Worm (Caenorhabditis elegans) whole organism, L2 larva: ENCODE results near the gene ZK697.8.

ENCODE experiments used
- C34F6.9 ChIP-seq: fragments of 150-350 bp; optimal IDR thresholded peaks from 2 replicates; lab custom pipeline; 2014; ENCODE audit warnings: missing biosample characterization, missing genetic modification characterization
- F13H6.1 ChIP-seq: sonication (generic microtip); optimal IDR thresholded peaks from 2 replicates; lab custom pipeline; 2016; ENCODE audit warnings: missing genetic modification characterization, missing compliant biosample characterization
- Y55F3AM.14 ChIP-seq: fragments of 200-800 bp; sonication (Bioruptor generic); optimal IDR thresholded peaks from 2 replicates; lab custom pipeline; 2018; ENCODE audit warnings: mild to moderate bottlenecking, missing genetic modification characterization, missing compliant biosample characterization
- alr-1 ChIP-seq: fragments of 150-350 bp; optimal IDR thresholded peaks from 2 replicates; lab custom pipeline; 2014; ENCODE audit warnings: missing biosample characterization, missing genetic modification characterization
- aly-2 ChIP-seq: fragments of 150-350 bp; optimal IDR thresholded peaks from 2 replicates; lab custom pipeline; 2014; ENCODE audit warnings: missing biosample characterization, missing genetic modification characterization
- blmp-1 ChIP-seq: sonication (generic microtip); optimal IDR thresholded peaks from 2 replicates; lab custom pipeline; 2017; ENCODE audit warnings: missing genetic modification characterization, mild to moderate bottlenecking, missing compliant biosample characterization, antibody characterized with exemption, moderate library complexity; ENCODE audit not compliant: insufficient read depth
- ceh-16 ChIP-seq: fragments of 150-350 bp; optimal IDR thresholded peaks from 2 replicates; lab custom pipeline; 2014; ENCODE audit warnings: missing biosample characterization, missing genetic modification characterization
- ceh-82 ChIP-seq: fragments of 150-350 bp; optimal IDR thresholded peaks from 2 replicates; lab custom pipeline; 2014; ENCODE audit warnings: missing biosample characterization, missing genetic modification characterization
- crh-2 ChIP-seq: sonication (generic microtip); optimal IDR thresholded peaks from 2 replicates; lab custom pipeline; 2017; ENCODE audit warnings: missing biosample characterization, missing genetic modification characterization
- dmd-4 ChIP-seq: sonication (generic microtip); optimal IDR thresholded peaks from 2 replicates; lab custom pipeline; 2017; ENCODE audit warnings: missing biosample characterization, missing genetic modification characterization
- egl-27 ChIP-seq: sonication (generic microtip); optimal IDR thresholded peaks from 3 replicates; lab custom pipeline; 2017; ENCODE audit warnings: missing biosample characterization, missing genetic modification reagents, missing genetic modification characterization
- elt-1 ChIP-seq: fragments of 150-350 bp; optimal IDR thresholded peaks from 2 replicates; lab custom pipeline; 2014; ENCODE audit warnings: missing biosample characterization, missing genetic modification characterization
- elt-3 ChIP-seq: sonication (generic microtip); optimal IDR thresholded peaks from 2 replicates; lab custom pipeline; 2017; ENCODE audit warnings: missing biosample characterization, missing genetic modification characterization
- fos-1 ChIP-seq: fragments of 150-350 bp; optimal IDR thresholded peaks from 2 replicates; lab custom pipeline; 2014; ENCODE audit warnings: missing biosample characterization, missing genetic modification characterization
- gmeb-1 ChIP-seq: fragments of 150-350 bp; optimal IDR thresholded peaks from 2 replicates; lab custom pipeline; 2014; ENCODE audit warnings: missing biosample characterization, missing genetic modification characterization
- lin-11 ChIP-seq: fragments of 150-350 bp; sonication (generic microtip); optimal IDR thresholded peaks from 2 replicates; lab custom pipeline; 2014; ENCODE audit warnings: missing biosample characterization, missing genetic modification characterization, inconsistent platforms, mixed read lengths
- lin-13 ChIP-seq: fragments of 150-350 bp; optimal IDR thresholded peaks from 2 replicates; lab custom pipeline; 2014; ENCODE audit warnings: missing biosample characterization, missing genetic modification reagents, missing genetic modification characterization
- lin-39 ChIP-seq: fragments of 150-350 bp; optimal IDR thresholded peaks from 2 replicates; lab custom pipeline; 2014; ENCODE audit warnings: missing biosample characterization, missing genetic modification reagents, missing genetic modification characterization
- lsy-2 ChIP-seq, 2 experiments: fragments of 150-350 bp in 1 of 2; sonication (generic microtip) in 1 of 2; optimal IDR thresholded peaks; 2 replicates each; lab custom pipeline; 2014 to 2017; ENCODE audit warnings: missing biosample characterization in 2 of 2, missing genetic modification characterization in 2 of 2
- mab-5 ChIP-seq: fragments of 150-350 bp; optimal IDR thresholded peaks from 2 replicates; lab custom pipeline; 2014; ENCODE audit warnings: missing biosample characterization, missing genetic modification characterization
- mdl-1 ChIP-seq, 2 experiments: fragments of 150-350 bp in 1 of 2; sonication (generic microtip) in 1 of 2; optimal IDR thresholded peaks; 2 replicates each; lab custom pipeline; 2017; ENCODE audit warnings: missing biosample characterization in 2 of 2, missing genetic modification characterization in 2 of 2
- nhr-10 ChIP-seq: sonication (generic microtip); optimal IDR thresholded peaks from 2 replicates; lab custom pipeline; 2017; ENCODE audit warnings: missing biosample characterization, missing genetic modification characterization
- nhr-11 ChIP-seq: fragments of 150-350 bp; optimal IDR thresholded peaks from 2 replicates; lab custom pipeline; 2014; ENCODE audit warnings: missing biosample characterization, missing genetic modification characterization
- nhr-12 ChIP-seq: fragments of 150-350 bp; optimal IDR thresholded peaks from 2 replicates; lab custom pipeline; 2014; ENCODE audit warnings: missing biosample characterization, missing genetic modification characterization
- nhr-129 ChIP-seq: fragments of 150-350 bp; optimal IDR thresholded peaks from 2 replicates; lab custom pipeline; 2014; ENCODE audit warnings: missing biosample characterization, missing genetic modification characterization
- nhr-21 ChIP-seq: fragments of 150-350 bp; optimal IDR thresholded peaks from 2 replicates; lab custom pipeline; 2014; ENCODE audit warnings: missing biosample characterization, missing genetic modification characterization
- nhr-23 ChIP-seq: fragments of 150-350 bp; optimal IDR thresholded peaks from 2 replicates; lab custom pipeline; 2014; ENCODE audit warnings: missing biosample characterization, missing genetic modification reagents, missing genetic modification characterization
- nhr-237 ChIP-seq: fragments of 150-350 bp; optimal IDR thresholded peaks from 2 replicates; lab custom pipeline; 2014; ENCODE audit warnings: missing biosample characterization, missing genetic modification characterization
- nhr-25 ChIP-seq: fragments of 150-350 bp; sonication (generic microtip); optimal IDR thresholded peaks from 3 replicates; lab custom pipeline; 2014; ENCODE audit warnings: missing biosample characterization, missing genetic modification characterization
- nhr-6 ChIP-seq: fragments of 150-350 bp; optimal IDR thresholded peaks from 2 replicates; lab custom pipeline; 2014; ENCODE audit warnings: missing biosample characterization, missing genetic modification characterization
- nhr-77 ChIP-seq: fragments of 150-350 bp; optimal IDR thresholded peaks from 2 replicates; lab custom pipeline; 2014; ENCODE audit warnings: missing biosample characterization, missing genetic modification characterization
- sem-4 ChIP-seq: fragments of 150-350 bp; optimal IDR thresholded peaks from 2 replicates; lab custom pipeline; 2014; ENCODE audit warnings: missing biosample characterization, missing genetic modification reagents, missing genetic modification characterization
- skn-1 ChIP-seq: sonication (generic microtip); optimal IDR thresholded peaks from 2 replicates; lab custom pipeline; 2017; ENCODE audit warnings: missing biosample characterization, missing genetic modification characterization
- sma-3 ChIP-seq: sonication (generic microtip); optimal IDR thresholded peaks from 2 replicates; lab custom pipeline; 2016; ENCODE audit warnings: missing genetic modification reagents, missing genetic modification characterization, missing compliant biosample characterization
- sma-9 ChIP-seq, 2 experiments: fragments of 150-350 bp in 1 of 2; sonication (generic microtip) in 1 of 2; optimal IDR thresholded peaks; 2 replicates each; lab custom pipeline; 2014 to 2016; ENCODE audit warnings: missing genetic modification characterization in 2 of 2, mild to moderate bottlenecking in 1 of 2, missing biosample characterization in 1 of 2, missing compliant biosample characterization in 1 of 2, missing genetic modification reagents in 1 of 2, moderate library complexity in 1 of 2
- snpc-4 ChIP-seq: fragments of 150-350 bp; optimal IDR thresholded peaks from 2 replicates; lab custom pipeline; 2014; ENCODE audit warnings: missing biosample characterization, missing genetic modification characterization
- unc-55 ChIP-seq: fragments of 150-350 bp; sonication (generic microtip); optimal IDR thresholded peaks from 3 replicates; lab custom pipeline; 2014; ENCODE audit warnings: missing biosample characterization, missing genetic modification reagents, missing genetic modification characterization
- zag-1 ChIP-seq: fragments of 150-350 bp; optimal IDR thresholded peaks from 2 replicates; lab custom pipeline; 2014; ENCODE audit warnings: missing biosample characterization, missing genetic modification characterization
- ztf-1 ChIP-seq: fragments of 200-800 bp; sonication (Bioruptor generic); conservative IDR thresholded peaks from 2 replicates; pipeline ENCODE4 v1.3.6; 2022; ENCODE audit warnings: missing genetic modification characterization, missing compliant biosample characterization
- ztf-4 ChIP-seq: fragments of 150-350 bp; optimal IDR thresholded peaks from 2 replicates; lab custom pipeline; 2014; ENCODE audit warnings: missing biosample characterization, missing genetic modification characterization

The ZK697.8 gene

ce11 chrV:1752496-1752895, 3.5 kb upstream of the ZK697.8 start, which contains the start of gene ZK697.1:
Gene ZK697.1 (plus strand): TSS chrV:1752796.
- TF ChIP-seq nhr-10 (no peak), elt-3 (no peak), lin-13 (GFP tag; lab: Kevin White, UChicago) (no peak), mab-5 (tag; lab: Kevin White, UChicago) (no peak), nhr-12 (tag; lab: Kevin White, UChicago) (no peak)

DNA sequence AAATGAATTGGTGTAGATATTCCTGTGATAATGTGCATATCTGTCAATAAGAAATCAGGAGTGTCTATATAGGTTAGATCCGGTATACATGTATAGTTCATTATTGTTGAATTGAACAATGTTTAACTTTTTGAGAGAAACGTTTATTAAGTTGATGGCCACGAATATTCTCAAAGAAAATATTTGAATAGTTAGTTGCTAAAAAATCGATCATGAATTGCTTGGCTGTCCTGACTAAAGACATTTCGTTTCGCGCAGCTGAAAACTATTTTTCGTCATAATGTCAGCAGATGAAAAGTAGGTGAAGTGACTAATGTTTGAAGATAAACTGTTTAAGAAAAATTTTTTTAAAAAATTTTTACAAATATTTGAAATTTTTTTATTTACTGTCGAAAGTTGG, 2.5 kb upstream of the ZK697.8 start, which contains the start of gene srh-199:
Gene srh-199 (minus strand): TSS at position 101 of the 400 bp plus-strand sequence.
- TF ChIP-seq nhr-77 (tag; lab: Kevin White, UChicago), result no peak
- TF ChIP-seq nhr-25 (tag; lab: Kevin White, UChicago), result no peak
- no peak for TF ChIP-seq gmeb-1 (tag; lab: Kevin White, UChicago)
- TF ChIP-seq ztf-4 (tag; lab: Kevin White, UChicago), result no peak
- no peak for TF ChIP-seq ztf-1
- TF ChIP-seq skn-1 (tag; lab: Kevin White, UChicago), result no peak
- TF ChIP-seq nhr-237 (tag; lab: Kevin White, UChicago), result no peak
- TF ChIP-seq fos-1 (tag; lab: Kevin White, UChicago), result no peak
- no peak for TF ChIP-seq sma-3
- TF ChIP-seq nhr-23 (tag; lab: Kevin White, UChicago), result no peak
- no peak for TF ChIP-seq F13H6.1 (tag; lab: Kevin White, UChicago)
- no peak for TF ChIP-seq nhr-6 (tag; lab: Kevin White, UChicago)
- no peak for TF ChIP-seq unc-55 (GFP tag; lab: Kevin White, UChicago)
- TF ChIP-seq lin-11, result no peak
- TF ChIP-seq nhr-11 (tag; lab: Kevin White, UChicago), result no peak
- no peak for TF ChIP-seq nhr-129 (tag; lab: Kevin White, UChicago)

DNA sequence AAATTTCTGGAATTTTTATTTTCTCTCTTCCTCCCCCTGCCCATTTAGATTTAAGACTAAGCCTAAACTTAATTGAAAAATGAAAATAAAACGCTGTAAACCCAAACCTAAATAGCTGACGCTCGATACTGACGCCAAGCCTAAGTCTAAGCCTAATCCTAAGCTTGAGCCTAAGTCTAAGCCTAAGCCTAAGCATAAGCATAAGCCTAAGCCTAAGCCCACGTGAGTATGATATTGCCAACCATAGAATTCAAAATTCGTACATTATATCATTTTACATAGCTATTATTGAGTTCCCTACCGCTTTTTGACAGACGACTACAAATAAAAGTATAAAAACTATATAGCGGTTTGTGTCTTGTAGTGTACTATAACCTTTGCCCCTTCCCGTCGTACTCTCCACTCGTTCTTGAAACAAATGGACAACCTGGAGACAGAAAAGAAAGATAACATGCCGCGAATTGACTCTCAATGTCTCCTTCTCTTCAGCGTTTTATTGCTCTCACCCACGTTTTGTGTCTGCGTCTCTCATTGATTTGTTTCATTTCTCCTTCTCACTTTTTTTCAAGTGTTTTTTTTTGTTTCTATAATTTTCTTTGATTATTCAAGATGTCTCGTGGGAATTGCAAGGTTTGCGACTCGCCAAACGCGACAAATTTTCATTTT, 5.6 kb downstream of the ZK697.8 start, which contains the start of gene nhr-256:
Gene nhr-256 (plus strand): TSS at position 567 of the 666 bp plus-strand sequence.
- TF ChIP-seq elt-3 (no peak), skn-1 (tag; lab: Kevin White, UChicago) (no peak), nhr-237 (tag; lab: Kevin White, UChicago) (no peak), nhr-6 (tag; lab: Kevin White, UChicago) (peak; percentile 11), nhr-25 (tag; lab: Kevin White, UChicago) (peak; percentile 69), nhr-12 (tag; lab: Kevin White, UChicago) (no peak), alr-1 (tag; lab: Kevin White, UChicago) (no peak), sem-4 (peak; percentile 22), nhr-21 (tag; lab: Kevin White, UChicago) (no peak), elt-1 (tag; lab: Kevin White, UChicago) (no peak), fos-1 (tag; lab: Kevin White, UChicago) (peak; percentile 87), ceh-82 (tag; lab: Kevin White, UChicago) (no peak), Y55F3AM.14 (GFP tag; lab: Kevin White, UChicago) (no peak), zag-1 (tag; lab: Kevin White, UChicago) (no peak), ztf-4 (tag; lab: Kevin White, UChicago) (no peak), snpc-4 (tag; lab: Kevin White, UChicago) (peak; percentile 18), nhr-77 (tag; lab: Kevin White, UChicago) (no peak), ceh-16 (tag; lab: Kevin White, UChicago) (no peak), lin-39 (tag; lab: Kevin White, UChicago) (no peak), gmeb-1 (tag; lab: Kevin White, UChicago) (peak; percentile 64), sma-3 (peak; percentile 64), lsy-2 (tag; optimal IDR thresholded peaks at IDR 0.05; lab: Kevin White, UChicago) (no peak), sma-9 (GFP tag; optimal IDR thresholded peaks at IDR 0.05; lab: Kevin White, UChicago) (peak; percentile 90), sma-9 (tag; optimal IDR thresholded peaks at IDR 0.05; lab: Kevin White, UChicago) (no peak), blmp-1 (tag; lab: Kevin White, UChicago) (peak; percentile 84), aly-2 (no peak), mdl-1 (tag; optimal IDR thresholded peaks at IDR 0.05; lab: Kevin White, UChicago) (peak in 1 of 2 experiments; percentile 40), nhr-11 (tag; lab: Kevin White, UChicago) (no peak), unc-55 (GFP tag; lab: Kevin White, UChicago) (peak; percentile 80), egl-27 (tag; lab: Kevin White, UChicago) (peak; percentile 52), lin-13 (GFP tag; lab: Kevin White, UChicago) (peak; percentile 44), nhr-129 (tag; lab: Kevin White, UChicago) (peak; percentile 69), dmd-4 (tag; lab: Kevin White, UChicago) (no peak), crh-2 (tag; lab: Kevin White, UChicago) (peak; percentile 78), C34F6.9 (tag; lab: Kevin White, UChicago) (peak; percentile 73), mab-5 (tag; lab: Kevin White, UChicago) (peak; percentile 54), F13H6.1 (tag; lab: Kevin White, UChicago) (peak; percentile 79)
